Fruit fly (Drosophila melanogaster): Measurements from ENCODE around the gene CG5850.

dm6 chr2L:9946051-9946450, 17.7 kb downstream of the CG5850 start:
- TF ChIP-seq CG13204 (GFP tag; optimal IDR thresholded peaks at IDR 0.05) (no peak), CG17806 (tag; optimal IDR thresholded peaks at IDR 0.05) (no peak), CG14655 (GFP tag; optimal IDR thresholded peaks at IDR 0.05) (no peak), Pif1B (GFP tag; optimal IDR thresholded peaks at IDR 0.05) (no peak), CG8301 (tag; optimal IDR thresholded peaks at IDR 0.05) (no peak), CG12605 (GFP tag; IDR thresholded peaks at IDR 0.05) (no peak)

Measured in whole organism, pupa.